Worm (Caenorhabditis elegans) whole organism, L1 larva: ENCODE results near the gene pgp-10.

Experiments
- Y116A8C.19 ChIP-seq: sonication (generic microtip); optimal IDR thresholded peaks from 2 replicates; lab custom pipeline; 2016; ENCODE audit warnings: missing compliant biosample characterization, missing genetic modification characterization, borderline replicate concordance
- aha-1 ChIP-seq: fragments of 150-350 bp; optimal IDR thresholded peaks from 2 replicates; lab custom pipeline; 2014; ENCODE audit warnings: missing biosample characterization, missing genetic modification characterization
- ceh-82 ChIP-seq, 3 experiments: fragments of 150-350 bp in 1 of 3; sonication (generic microtip) in 2 of 3; optimal IDR thresholded peaks; 2 replicates each; lab custom pipeline; 2014 to 2017; ENCODE audit warnings: missing biosample characterization in 3 of 3, missing genetic modification characterization in 3 of 3
- ceh-90 ChIP-seq: sonication (generic microtip); optimal IDR thresholded peaks from 2 replicates; lab custom pipeline; 2016; ENCODE audit warnings: missing genetic modification characterization, missing compliant biosample characterization
- dpl-1 ChIP-seq, 3 experiments: fragments of 150-350 bp in 2 of 3; sonication (generic microtip) in 1 of 3; optimal IDR thresholded peaks; 2 replicates each; lab custom pipeline; 2014 to 2017; ENCODE audit warnings: missing biosample characterization in 3 of 3, missing genetic modification characterization in 3 of 3, missing genetic modification reagents in 3 of 3
- dsc-1 ChIP-seq: sonication (generic microtip); optimal IDR thresholded peaks from 2 replicates; lab custom pipeline; 2016; ENCODE audit warnings: mild to moderate bottlenecking, missing genetic modification characterization, missing compliant biosample characterization
- efl-1 ChIP-seq, 4 experiments: fragments of 150-350 bp; optimal IDR thresholded peaks in 3 of 4; peaks in 1 of 4; 1 replicate in 1 of 4; 2 replicates in 3 of 4; lab custom pipeline; 2014; ENCODE audit warnings: missing biosample characterization in 2 of 4, missing genetic modification characterization in 2 of 4, missing genetic modification reagents in 2 of 4
- egl-13 ChIP-seq: sonication (generic microtip); optimal IDR thresholded peaks from 2 replicates; lab custom pipeline; 2016; ENCODE audit warnings: missing genotype, missing genetic modification reagents, missing genetic modification characterization, missing compliant biosample characterization
- egl-27 ChIP-seq, 2 experiments: fragments of 150-350 bp in 1 of 2; sonication (generic microtip); optimal IDR thresholded peaks; 3 replicates each; lab custom pipeline; 2017 to 2018; ENCODE audit warnings: missing biosample characterization in 2 of 2, missing genetic modification characterization in 2 of 2, missing genetic modification reagents in 2 of 2
- elt-2 ChIP-seq: sonication (generic microtip); optimal IDR thresholded peaks from 2 replicates; lab custom pipeline; 2016; ENCODE audit warnings: missing genetic modification characterization, mild to moderate bottlenecking, inconsistent platforms, missing compliant biosample characterization, missing genetic modification reagents
- fkh-10 ChIP-seq: sonication (generic microtip); optimal IDR thresholded peaks from 2 replicates; lab custom pipeline; 2017; ENCODE audit warnings: missing biosample characterization, missing genetic modification reagents, missing genetic modification characterization
- fkh-8 ChIP-seq: sonication (generic microtip); optimal IDR thresholded peaks from 2 replicates; lab custom pipeline; 2016; ENCODE audit warnings: mild to moderate bottlenecking, missing genetic modification characterization, missing compliant biosample characterization
- fos-1 ChIP-seq: fragments of 150-350 bp; optimal IDR thresholded peaks from 2 replicates; lab custom pipeline; 2014; ENCODE audit warnings: missing biosample characterization, missing genetic modification characterization
- grh-1 ChIP-seq: fragments of 200-800 bp; sonication (Bioruptor generic); IDR thresholded peaks from 2 replicates; pipeline ENCODE4 v1.3.6; 2022; ENCODE audit warnings: missing genetic modification reagents, missing genetic modification characterization, missing compliant biosample characterization
- hlh-17 ChIP-seq: fragments of 200-800 bp; sonication (Bioruptor generic); optimal IDR thresholded peaks from 2 replicates; lab custom pipeline; 2018; ENCODE audit warnings: missing genetic modification characterization, mild to moderate bottlenecking, missing compliant biosample characterization, moderate library complexity, borderline replicate concordance
- hlh-4 ChIP-seq: sonication (generic microtip); optimal IDR thresholded peaks from 2 replicates; lab custom pipeline; 2016; ENCODE audit warnings: mild to moderate bottlenecking, missing genetic modification characterization, missing compliant biosample characterization
- lin-14 ChIP-seq: fragments of 200-800 bp; sonication (Bioruptor generic); optimal IDR thresholded peaks from 2 replicates; lab custom pipeline; 2018; ENCODE audit warnings: mild to moderate bottlenecking, missing genetic modification characterization, moderate library complexity, missing compliant biosample characterization
- lin-39 ChIP-seq: fragments of 150-350 bp; optimal IDR thresholded peaks from 2 replicates; lab custom pipeline; 2014; ENCODE audit warnings: missing biosample characterization, missing genetic modification reagents, missing genetic modification characterization
- nhr-12 ChIP-seq: sonication (generic microtip); optimal IDR thresholded peaks from 2 replicates; lab custom pipeline; 2017; ENCODE audit warnings: missing biosample characterization, missing genetic modification characterization
- nhr-237 ChIP-seq: fragments of 150-350 bp; optimal IDR thresholded peaks from 2 replicates; lab custom pipeline; 2014; ENCODE audit warnings: missing biosample characterization, missing genetic modification characterization
- nhr-47 ChIP-seq: sonication (generic microtip); optimal IDR thresholded peaks from 2 replicates; lab custom pipeline; 2016; ENCODE audit warnings: mild to moderate bottlenecking, missing genetic modification characterization, moderate library complexity, missing compliant biosample characterization
- nhr-85 ChIP-seq: sonication (generic microtip); peaks from one replicate; lab custom pipeline; 2016; ENCODE audit warnings: missing genetic modification characterization, inconsistent platforms, missing compliant biosample characterization
- nhr-90 ChIP-seq: sonication (generic microtip); optimal IDR thresholded peaks from 2 replicates; lab custom pipeline; 2016; ENCODE audit warnings: mild to moderate bottlenecking, missing genetic modification characterization, missing compliant biosample characterization; ENCODE audit not compliant: poor library complexity
- pax-3 ChIP-seq: fragments of 200-800 bp; sonication (Bioruptor generic); optimal IDR thresholded peaks from 2 replicates; lab custom pipeline; 2018; ENCODE audit warnings: mild to moderate bottlenecking, missing genetic modification characterization, moderate library complexity, missing compliant biosample characterization
- pqm-1 ChIP-seq: sonication (generic microtip); optimal IDR thresholded peaks from 3 replicates; lab custom pipeline; 2017; ENCODE audit warnings: missing biosample characterization, missing genetic modification characterization
- snu-23 ChIP-seq: sonication (generic microtip); optimal IDR thresholded peaks from 2 replicates; lab custom pipeline; 2016; ENCODE audit warnings: missing genetic modification characterization, missing compliant biosample characterization
- sox-4 ChIP-seq: sonication (generic microtip); optimal IDR thresholded peaks from 2 replicates; lab custom pipeline; 2016; ENCODE audit warnings: missing genetic modification characterization, missing compliant biosample characterization
- swsn-7 ChIP-seq: sonication (generic microtip); optimal IDR thresholded peaks from 2 replicates; lab custom pipeline; 2016; ENCODE audit warnings: missing genetic modification characterization, missing compliant biosample characterization
- tlp-1 ChIP-seq: fragments of 150-350 bp; optimal IDR thresholded peaks from 2 replicates; lab custom pipeline; 2014; ENCODE audit warnings: missing biosample characterization, missing genetic modification characterization
- unc-130 ChIP-seq: fragments of 150-350 bp; optimal IDR thresholded peaks from 2 replicates; lab custom pipeline; 2017; ENCODE audit warnings: missing biosample characterization, missing genetic modification characterization, inconsistent platforms
- unc-62 ChIP-seq: fragments of 150-350 bp; optimal IDR thresholded peaks from 2 replicates; lab custom pipeline; 2014; ENCODE audit warnings: missing biosample characterization, missing genetic modification reagents, missing genetic modification characterization
- unc-86 ChIP-seq: sonication (generic microtip); optimal IDR thresholded peaks from 2 replicates; lab custom pipeline; 2016; ENCODE audit warnings: missing genetic modification characterization, missing compliant biosample characterization
- xbp-1 ChIP-seq: sonication (generic microtip); optimal IDR thresholded peaks from 2 replicates; lab custom pipeline; 2016; ENCODE audit warnings: missing genetic modification characterization, missing compliant biosample characterization
- zag-1 ChIP-seq: fragments of 150-350 bp; optimal IDR thresholded peaks from 2 replicates; lab custom pipeline; 2014; ENCODE audit warnings: missing biosample characterization, missing genetic modification characterization

The pgp-10 gene

DNA sequence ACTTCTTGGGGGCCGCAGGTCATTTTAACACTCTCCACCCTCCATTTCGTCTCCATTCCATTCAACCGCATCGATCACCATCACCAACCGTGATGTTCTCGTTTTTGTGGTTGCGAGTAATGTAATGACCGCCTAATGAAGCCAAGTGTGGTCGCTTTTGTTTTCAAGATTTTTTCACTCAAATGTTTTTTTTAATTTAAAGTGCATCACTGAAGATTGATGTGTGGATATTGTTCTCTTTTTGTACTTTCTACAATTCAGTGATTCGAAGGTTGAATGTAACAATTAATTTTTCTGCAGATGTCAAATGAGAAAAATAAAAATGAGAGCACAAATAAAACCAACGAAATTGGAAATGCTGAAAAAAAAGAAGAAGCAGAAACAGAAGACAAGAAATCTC is at the start of gene pgp-10:
Gene pgp-10, plus strand, starts transcription at position 301 of the 400 bp plus-strand sequence.
- TF ChIP-seq nhr-85 (tag; lab: Kevin White, UChicago) (peak; percentile 35), efl-1 (optimal IDR thresholded peaks at IDR 0.05; lab: Kevin White, UChicago) (no peak), efl-1 (GFP tag; optimal IDR thresholded peaks at IDR 0.05 in 1 of 2; lab: Kevin White, UChicago) (no peak)

- no peak for TF ChIP-seq fos-1
Observed at ce11 chrX:7112589-7112988, 46.2 kb upstream of the pgp-10 start, which contains the start of gene C36B7.1. Gene C36B7.1 (plus strand): TSS chrX:7112889.

DNA sequence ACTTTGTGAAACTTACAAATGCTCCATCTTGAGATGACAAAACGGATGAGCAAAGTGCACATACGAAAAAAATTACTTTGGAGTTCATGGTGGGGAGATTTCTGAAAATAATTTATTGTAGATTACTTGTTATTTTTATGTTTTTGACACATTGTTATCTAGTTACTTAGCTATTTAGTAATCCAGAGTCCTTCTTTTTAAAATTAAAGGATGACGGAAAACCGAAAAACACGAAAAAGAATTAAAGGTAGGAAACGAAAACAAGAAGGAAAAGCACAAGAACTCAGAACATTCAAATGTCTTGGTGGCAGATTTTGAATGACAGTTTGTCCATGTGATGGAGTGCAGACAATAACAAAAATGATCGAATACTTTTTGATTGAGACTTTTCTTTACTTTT is 41.9 kb upstream of the pgp-10 start, which contains the start of gene hen-1:
Gene hen-1, minus strand, starts transcription at position 101 of the 400 bp plus-strand sequence.
- TF ChIP-seq elt-2 (tag; lab: Kevin White, UChicago): no peak

DNA sequence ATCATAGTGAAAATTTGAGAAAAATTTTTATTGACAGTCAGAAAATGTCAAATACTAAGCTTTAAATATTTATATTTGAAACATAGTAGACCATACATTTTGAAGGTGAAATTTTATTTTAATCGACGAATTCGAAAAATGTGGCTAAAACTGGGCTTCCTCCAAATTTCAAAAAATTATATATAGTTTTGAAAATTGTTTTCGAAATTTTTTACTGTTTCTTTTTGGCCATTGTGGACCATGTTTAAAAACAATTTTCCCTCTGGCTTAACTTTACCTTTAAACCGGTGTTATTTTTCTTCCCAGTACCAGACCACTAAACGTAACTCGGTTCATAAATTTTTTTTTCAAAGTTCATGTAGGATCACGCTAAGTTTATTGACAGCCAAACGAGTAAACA is 36.2 kb upstream of the pgp-10 start:
- no peak for TF ChIP-seq hlh-4 (tag; lab: Kevin White, UChicago)
- no peak for TF ChIP-seq ceh-82 (tag; optimal IDR thresholded peaks at IDR 0.05; lab: Kevin White, UChicago)
- no peak for TF ChIP-seq nhr-12
- TF ChIP-seq nhr-85 (tag; lab: Kevin White, UChicago): no peak
- no peak for TF ChIP-seq tlp-1 (tag; lab: Kevin White, UChicago)
- TF ChIP-seq dsc-1 (tag; lab: Kevin White, UChicago): no peak
- no peak for TF ChIP-seq xbp-1 (tag; lab: Kevin White, UChicago)
- TF ChIP-seq zag-1 (tag; lab: Kevin White, UChicago): no peak
- no peak for TF ChIP-seq fkh-10 (GFP tag; lab: Kevin White, UChicago)

ce11 chrX:7124044-7124443 is 34.8 kb upstream of the pgp-10 start:
- TF ChIP-seq grh-1: no peak
- TF ChIP-seq elt-2 (tag; lab: Kevin White, UChicago): peak; percentile 48
- TF ChIP-seq ceh-90 (tag; lab: Kevin White, UChicago): no peak
- TF ChIP-seq dpl-1 (GFP tag; optimal IDR thresholded peaks at IDR 0.05; lab: Kevin White, UChicago): no peak
- TF ChIP-seq snu-23 (GFP tag; lab: Kevin White, UChicago): no peak

DNA sequence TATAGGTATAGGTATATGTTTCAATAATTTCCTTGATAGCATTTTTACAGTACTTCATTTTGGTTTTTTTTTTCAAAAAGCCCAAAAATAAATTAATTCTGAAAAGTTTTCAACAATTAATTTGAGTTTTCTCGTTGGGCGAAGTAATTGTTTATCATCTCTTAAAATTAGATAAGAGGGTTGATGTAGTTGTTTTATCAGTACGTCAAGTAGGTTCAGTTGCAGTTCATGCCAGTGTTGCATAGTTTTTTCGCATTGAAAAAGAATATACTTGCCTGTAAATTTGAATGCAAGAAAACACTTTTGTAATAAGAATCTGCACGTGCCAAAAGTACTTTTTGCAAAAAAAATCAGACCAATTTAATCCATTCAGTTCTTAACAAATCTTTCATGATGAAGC is 33.7 kb upstream of the pgp-10 start:
- TF ChIP-seq swsn-7: no peak
- peak; percentile 61 for TF ChIP-seq elt-2 (tag; lab: Kevin White, UChicago)

ce11 chrX:7126348-7126747 is 32.5 kb upstream of the pgp-10 start, which contains the start of gene ist-1:
Gene ist-1 (plus strand): TSS chrX:7126648.
- TF ChIP-seq unc-130 (tag; lab: Kevin White, UChicago): no peak
- peak; percentile 9 for TF ChIP-seq lin-14 (GFP tag; lab: Kevin White, UChicago)
- TF ChIP-seq lin-39: no peak
- no peak for TF ChIP-seq egl-27 (tag; optimal IDR thresholded peaks at IDR 0.05; lab: Kevin White, UChicago)
- no peak for TF ChIP-seq unc-62 (GFP tag; lab: Kevin White, UChicago)

- no peak for TF ChIP-seq nhr-237
- no peak for TF ChIP-seq efl-1 (optimal IDR thresholded peaks at IDR 0.05; lab: Kevin White, UChicago)
- peak in 1 of 2 experiments; percentile 51 for TF ChIP-seq efl-1 (GFP tag; optimal IDR thresholded peaks at IDR 0.05 in 1 of 2; lab: Kevin White, UChicago)
- TF ChIP-seq Y116A8C.19 (tag; lab: Kevin White, UChicago): no peak
- no peak for TF ChIP-seq hlh-17
- TF ChIP-seq dsc-1 (tag; lab: Kevin White, UChicago): peak; percentile 96
- peak; percentile 57 for TF ChIP-seq fkh-8 (tag; lab: Kevin White, UChicago)
- no peak for TF ChIP-seq unc-86 (tag; lab: Kevin White, UChicago)
- no peak for TF ChIP-seq nhr-90 (tag; lab: Kevin White, UChicago)
- no peak for TF ChIP-seq unc-62 (GFP tag; lab: Kevin White, UChicago)
- TF ChIP-seq pax-3 (tag; lab: Kevin White, UChicago): peak; percentile 69
- TF ChIP-seq pqm-1: no peak
- TF ChIP-seq egl-13 (tag; lab: Kevin White, UChicago): peak; percentile 46
- TF ChIP-seq nhr-47 (tag; lab: Kevin White, UChicago): peak; percentile 40
- TF ChIP-seq sox-4 (tag; lab: Kevin White, UChicago): peak; percentile 44
- no peak for TF ChIP-seq aha-1 (tag; lab: Kevin White, UChicago)
Observed at ce11 chrX:7128615-7129014, 30.2 kb upstream of the pgp-10 start.
